Worm (Caenorhabditis elegans): ENCODE measurements around the gene C05B5.2.

DNA sequence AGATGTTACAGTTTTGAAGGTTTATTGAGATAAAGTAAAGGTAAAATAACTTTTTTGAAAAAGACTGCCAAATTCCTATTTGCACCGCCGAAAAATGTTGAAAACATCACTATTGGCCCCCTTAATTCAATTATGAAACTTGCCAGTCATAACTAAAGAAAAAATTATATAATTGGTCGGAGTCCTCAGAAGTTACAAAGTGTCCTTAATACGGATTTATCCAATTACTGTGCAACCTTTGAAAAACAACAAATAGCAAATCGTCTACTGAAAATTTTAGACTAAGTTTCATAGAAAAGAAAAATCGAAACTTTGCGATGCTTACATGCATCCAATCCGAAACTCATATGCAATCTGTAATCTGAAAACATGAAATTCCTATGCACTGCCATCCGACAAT is 15.7 kb downstream of the C05B5.2 start:
- TF ChIP-seq Y105C5A.15 (GFP tag; IDR thresholded peaks at IDR 0.05) = no peak
- TF ChIP-seq jun-1 (tag; optimal IDR thresholded peaks at IDR 0.05) = no peak
- TF ChIP-seq unc-130 (GFP tag; optimal IDR thresholded peaks at IDR 0.05) = no peak
